Fruit fly (Drosophila melanogaster) Kc167 (cell line): ENCODE results near the gene gdl.

Experiments
- Myc ChIP-seq: fragments of >200 bp; optimal IDR thresholded peaks from 2 replicates; lab custom pipeline; 2017; ENCODE audit warnings: missing external identifiers
- Sin3A ChIP-seq: fragments of >200 bp; optimal IDR thresholded peaks from 2 replicates; lab custom pipeline; 2018; ENCODE audit warnings: missing external identifiers
- ttk ChIP-seq: sonication (Bioruptor generic); optimal IDR thresholded peaks from 2 replicates; lab custom pipeline; 2017; ENCODE audit warnings: missing external identifiers

DNA sequence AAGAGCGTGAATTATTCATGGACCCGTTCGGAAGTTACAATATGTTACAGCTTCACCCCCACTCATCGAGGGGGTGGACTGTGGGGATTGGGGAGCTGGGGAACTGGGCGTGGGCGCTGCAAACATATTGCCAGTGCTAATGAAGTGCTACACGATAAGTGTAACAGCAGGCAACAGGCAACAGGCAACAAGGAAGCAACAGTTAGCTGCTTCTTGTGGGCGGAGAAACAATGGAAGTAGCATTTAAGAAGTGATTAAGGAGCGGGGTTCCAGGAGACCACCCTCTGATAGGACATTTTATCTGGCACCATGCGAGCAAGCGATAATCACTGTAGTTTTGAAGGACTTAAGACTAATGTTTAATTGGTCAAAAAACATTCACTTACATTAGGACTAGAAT lies 32.0 kb downstream of the gdl start:
- TF ChIP-seq Myc (lab: Kevin White, UChicago) (no peak), Sin3A (lab: Kevin White, UChicago) (no peak), ttk (lab: Kevin White, UChicago) (no peak)
